Worm (Caenorhabditis elegans) whole organism, mixed stage, embryonic: Measurements from ENCODE around the gene acr-8.

Experiments used
- cnd-1 ChIP-seq: fragments of 200-800 bp; sonication (Bioruptor generic); optimal IDR thresholded peaks from 2 replicates; lab custom pipeline; 2018; ENCODE audit warnings: mild to moderate bottlenecking, missing genetic modification characterization, missing compliant biosample characterization
- elt-3 ChIP-seq: fragments of 150-350 bp; optimal IDR thresholded peaks from 2 replicates; lab custom pipeline; 2014; ENCODE audit warnings: missing biosample characterization, missing genetic modification characterization
- hlh-1 ChIP-seq: fragments of 150-350 bp; optimal IDR thresholded peaks from 2 replicates; lab custom pipeline; 2014; ENCODE audit warnings: missing biosample characterization, missing genetic modification reagents, missing genetic modification characterization
- lin-13 ChIP-seq: fragments of 150-350 bp; optimal IDR thresholded peaks from 2 replicates; lab custom pipeline; 2014; ENCODE audit warnings: missing biosample characterization, missing genetic modification characterization
- mep-1 ChIP-seq: fragments of 150-350 bp; optimal IDR thresholded peaks from 2 replicates; lab custom pipeline; 2017; ENCODE audit warnings: missing biosample characterization, missing genetic modification reagents, missing genetic modification characterization, inconsistent platforms
- zip-8 ChIP-seq: fragments of 150-350 bp; optimal IDR thresholded peaks from 2 replicates; lab custom pipeline; 2014; ENCODE audit warnings: missing biosample characterization, missing genetic modification characterization

ce11 chrX:10404051-10404450 is 8.5 kb upstream of the acr-8 start:
- no peak for TF ChIP-seq cnd-1 (tag; lab: Kevin White, UChicago)
- no peak for TF ChIP-seq mep-1 (tag; lab: Kevin White, UChicago)
- no peak for TF ChIP-seq elt-3 (tag; lab: Kevin White, UChicago)
- no peak for TF ChIP-seq hlh-1 (tag; lab: Kevin White, UChicago)
- no peak for TF ChIP-seq lin-13 (tag; lab: Kevin White, UChicago)
- TF ChIP-seq zip-8 (tag; lab: Kevin White, UChicago), result no peak
